Worm (Caenorhabditis elegans) whole organism, L2 larva: ENCODE results near the gene F44E7.4.

ENCODE experiments used
- ZK546.5 ChIP-seq: sonication (generic microtip); optimal IDR thresholded peaks from 2 replicates; lab custom pipeline; 2017; ENCODE audit warnings: missing biosample characterization, missing genetic modification characterization
- mab-5 ChIP-seq: fragments of 150-350 bp; optimal IDR thresholded peaks from 2 replicates; lab custom pipeline; 2014; ENCODE audit warnings: missing biosample characterization, missing genetic modification characterization
- mdl-1 ChIP-seq, 2 experiments: fragments of 150-350 bp in 1 of 2; sonication (generic microtip) in 1 of 2; optimal IDR thresholded peaks; 2 replicates each; lab custom pipeline; 2017; ENCODE audit warnings: missing biosample characterization in 2 of 2, missing genetic modification characterization in 2 of 2
- sma-3 ChIP-seq: sonication (generic microtip); optimal IDR thresholded peaks from 2 replicates; lab custom pipeline; 2016; ENCODE audit warnings: missing genetic modification reagents, missing genetic modification characterization, missing compliant biosample characterization
- snpc-4 ChIP-seq: fragments of 150-350 bp; optimal IDR thresholded peaks from 2 replicates; lab custom pipeline; 2014; ENCODE audit warnings: missing biosample characterization, missing genetic modification characterization
- unc-62 ChIP-seq: fragments of 150-350 bp; optimal IDR thresholded peaks from 2 replicates; lab custom pipeline; 2014; ENCODE audit warnings: missing biosample characterization, missing genetic modification reagents, missing genetic modification characterization

ce11 chrV:5747519-5747918, 29.2 kb downstream of the F44E7.4 start, which contains the start of gene acds-10:
- TF ChIP-seq ZK546.5 (tag; lab: Kevin White, UChicago), result no peak
- no peak for TF ChIP-seq mdl-1 (tag; optimal IDR thresholded peaks at IDR 0.05; lab: Kevin White, UChicago)
- TF ChIP-seq unc-62 (GFP tag; lab: Kevin White, UChicago), result no peak
- no peak for TF ChIP-seq sma-3 (GFP tag; lab: Kevin White, UChicago)
- TF ChIP-seq snpc-4 (tag; lab: Kevin White, UChicago), result no peak
- no peak for TF ChIP-seq mab-5 (tag; lab: Kevin White, UChicago)
